Worm (Caenorhabditis elegans): ENCODE measurements around the gene srw-3.

The srw-3 gene

ce11 chrV:7754557-7754956 is 49.1 kb downstream of the srw-3 start, which contains the start of gene T05B11.4:
T05B11.4 (minus strand) TSS chrV:7754657.
- no peak for TF ChIP-seq fkh-3 (tag; optimal IDR thresholded peaks at IDR 0.05)
- TF ChIP-seq ets-4 (GFP tag; optimal IDR thresholded peaks at IDR 0.05), result no peak
- no peak for TF ChIP-seq sdz-38 (tag; optimal IDR thresholded peaks at IDR 0.05)

ce11 chrV:7755991-7756390 is 50.6 kb downstream of the srw-3 start:
- TF ChIP-seq lsl-1 (GFP tag; optimal IDR thresholded peaks at IDR 0.05) (no peak), egl-44 (GFP tag; IDR thresholded peaks at IDR 0.05) (no peak), cebp-1 (GFP tag; IDR thresholded peaks at IDR 0.05) (no peak), cebp-1 (tag; optimal IDR thresholded peaks at IDR 0.05) (no peak), gei-17 (GFP tag; optimal IDR thresholded peaks at IDR 0.05) (no peak), dpl-1 (GFP tag; optimal IDR thresholded peaks at IDR 0.05) (no peak), repo-1 (tag; optimal IDR thresholded peaks at IDR 0.05) (no peak), pha-4 (tag; optimal IDR thresholded peaks at IDR 0.05) (no peak), sdz-38 (tag; optimal IDR thresholded peaks at IDR 0.05) (no peak), F57A8.1 (GFP tag; optimal IDR thresholded peaks at IDR 0.05) (no peak), unc-130 (GFP tag; optimal IDR thresholded peaks at IDR 0.05) (no peak), D2030.7 (GFP tag; IDR thresholded peaks at IDR 0.05) (no peak), ekl-4 (GFP tag; IDR thresholded peaks at IDR 0.05) (no peak), Y56A3A.18 (GFP tag; IDR thresholded peaks at IDR 0.05) (no peak), atf-7 (tag; optimal IDR thresholded peaks at IDR 0.05) (no peak), F23B12.7 (tag; optimal IDR thresholded peaks at IDR 0.05; ENCODE audit: insufficient read depth) (no peak), ceh-79 (tag; optimal IDR thresholded peaks at IDR 0.05) (no peak), nhr-90 (tag; optimal IDR thresholded peaks at IDR 0.05) (no peak), snpc-1.3 (tag; optimal IDR thresholded peaks at IDR 0.05; ENCODE audit: insufficient read depth) (no peak), nfyb-1 (GFP tag; IDR thresholded peaks at IDR 0.05) (no peak), K11D2.4 (GFP tag; IDR thresholded peaks at IDR 0.05) (no peak)

Data from whole organism, young adult.